Fruit fly (Drosophila melanogaster): ENCODE results near the gene CG46435.

The CG46435 gene

DNA sequence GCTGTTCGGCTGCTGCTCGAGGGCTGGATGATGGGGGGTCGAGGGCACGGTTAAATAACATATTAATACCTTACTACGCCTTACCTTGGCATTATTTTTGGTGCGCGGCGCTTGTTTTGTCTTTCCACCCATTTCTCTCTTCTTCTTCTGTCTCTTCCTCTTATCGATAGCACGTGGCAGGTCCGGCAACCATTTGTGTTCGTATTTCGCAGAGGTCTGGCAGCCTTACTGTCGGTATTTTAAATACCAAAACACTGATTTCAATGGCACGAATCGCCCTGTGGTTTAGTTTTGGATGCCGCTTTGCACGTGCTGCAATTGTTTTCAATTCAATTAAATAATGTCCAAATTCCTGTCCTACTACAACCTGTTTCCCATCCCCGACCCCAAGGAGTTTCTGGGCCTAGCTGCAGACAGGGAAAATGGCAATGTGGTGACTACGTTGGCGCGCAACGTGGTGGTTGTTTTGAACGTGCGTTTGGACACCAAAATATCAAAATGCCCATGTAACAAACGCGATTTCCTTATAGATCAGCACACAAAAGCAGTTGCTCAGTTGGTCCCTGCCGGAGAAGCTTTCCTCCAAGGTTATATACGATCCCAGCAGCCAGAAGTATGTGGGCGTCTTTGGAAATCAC lies 7.3 kb downstream of the CG46435 start, which contains the start of the genes Ltn1 and CG9300 (continued):
- TF ChIP-seq CG9817 (tag; optimal IDR thresholded peaks at IDR 0.05) (peak; percentile 6), CG4328 (GFP tag; optimal IDR thresholded peaks at IDR 0.05) (no peak), CG32767 (GFP tag; IDR thresholded peaks at IDR 0.05) (0 out of 2 replicates have a peak, but pooled peaks have one; percentile 12), Lhr (GFP tag; optimal IDR thresholded peaks at IDR 0.05) (peak; percentile 66), NFAT (GFP tag; IDR thresholded peaks at IDR 0.05) (peak; percentile 50; the same call in 1 of the 2 replicates), Doc3 (GFP tag; IDR thresholded peaks at IDR 0.05; ENCODE audit: partially characterized antibody) (0 out of 3 replicates have a peak, but pooled peaks have one; percentile 34), dm (GFP tag; optimal IDR thresholded peaks at IDR 0.05) (peak; percentile 99), tna (GFP tag; IDR thresholded peaks at IDR 0.05; ENCODE audit: partially characterized antibody) (0 out of 2 replicates have a peak, but pooled peaks have one; percentile 33), CG13775 (GFP tag; optimal IDR thresholded peaks at IDR 0.05) (peak; percentile 0), tx (GFP tag; optimal IDR thresholded peaks at IDR 0.05) (peak; percentile 31), Xrp1 (GFP tag; IDR thresholded peaks at IDR 0.05) (peak; percentile 44), sob (GFP tag; IDR thresholded peaks at IDR 0.05) (peak; percentile 52; the same call in 1 of the 2 replicates), jumu (GFP tag; optimal IDR thresholded peaks at IDR 0.05) (peak; percentile 35), CG3065 (GFP tag; optimal IDR thresholded peaks at IDR 0.05) (no peak), pnt (GFP tag; optimal IDR thresholded peaks at IDR 0.05) (no peak), Atf-2 (GFP tag; optimal IDR thresholded peaks at IDR 0.05) (no peak), ranshi (GFP tag; IDR thresholded peaks at IDR 0.05) (peak; percentile 44), kah (GFP tag; optimal IDR thresholded peaks at IDR 0.05) (peak; percentile 59), CG14014 (GFP tag; IDR thresholded peaks at IDR 0.05) (no peak), ase (GFP tag; IDR thresholded peaks at IDR 0.05) (no peak), HmgZ (tag; optimal IDR thresholded peaks at IDR 0.05) (peak; percentile 76), CG7786 (GFP tag; optimal IDR thresholded peaks at IDR 0.05) (peak; percentile 1), CG10366 (GFP tag; IDR thresholded peaks at IDR 0.05) (no peak), Doc2 (GFP tag; IDR thresholded peaks at IDR 0.05) (no peak), MESR4 (GFP tag; optimal IDR thresholded peaks at IDR 0.05) (peak; percentile 91), CG7987 (GFP tag; optimal IDR thresholded peaks at IDR 0.05) (peak; percentile 55), wek (GFP tag; optimal IDR thresholded peaks at IDR 0.05) (peak; percentile 40), ham (GFP tag; IDR thresholded peaks at IDR 0.05) (no peak), H15 (GFP tag; IDR thresholded peaks at IDR 0.05) (no peak), HLH54F (GFP tag; optimal IDR thresholded peaks at IDR 0.05) (peak; percentile 26), CG3847 (GFP tag; IDR thresholded peaks at IDR 0.05) (peak; percentile 86), CG17912 (GFP tag; optimal IDR thresholded peaks at IDR 0.05) (peak; percentile 24), CG31224 (GFP tag; IDR thresholded peaks at IDR 0.05) (peak; percentile 22; the same call in 1 of the 2 replicates), CG9609 (GFP tag; optimal IDR thresholded peaks at IDR 0.05) (peak; percentile 28), ara (GFP tag; IDR thresholded peaks at IDR 0.05) (peak; percentile 32; the same call in 1 of the 2 replicates), CG9797 (GFP tag; optimal IDR thresholded peaks at IDR 0.05) (peak; percentile 59), Dp (GFP tag; optimal IDR thresholded peaks at IDR 0.05) (peak; percentile 65), Bdp1 (GFP tag; optimal IDR thresholded peaks at IDR 0.05) (peak; percentile 24), NK7.1 (GFP tag; optimal IDR thresholded peaks at IDR 0.05) (no peak), ci (GFP tag; IDR thresholded peaks at IDR 0.05) (peak; percentile 81; the same call in 1 of the 3 replicates), Awh (GFP tag; IDR thresholded peaks at IDR 0.05) (0 out of 2 replicates have a peak, but pooled peaks have one; percentile 8), Hey (tag; optimal IDR thresholded peaks at IDR 0.05) (peak; percentile 39), H2.0 (GFP tag; IDR thresholded peaks at IDR 0.05) (no peak), crp (GFP tag; optimal IDR thresholded peaks at IDR 0.05) (peak in 1 of 2 experiments; percentile 17), dpn (GFP tag; optimal IDR thresholded peaks at IDR 0.05) (peak; percentile 30 to 35), Usf (GFP tag; optimal IDR thresholded peaks at IDR 0.05) (peak; percentile 20), crc (GFP tag; optimal IDR thresholded peaks at IDR 0.05) (peak; percentile 21), sna (GFP tag; IDR thresholded peaks at IDR 0.05; ENCODE audit: partially characterized antibody) (peak; percentile 57; the same call in 1 of the 2 replicates), HLHmδ (GFP tag; optimal IDR thresholded peaks at IDR 0.05) (peak; percentile 74), CG43689 (GFP tag; IDR thresholded peaks at IDR 0.05) (no peak)

All from whole organism, embryonic.